Worm (Caenorhabditis elegans): ENCODE measurements around the gene Y102A11A.3.
"Not testable (repeated sequence)": the region's sequence is repeated elsewhere in the genome, so short reads cannot be mapped to it uniquely, and the experiment has no call there.

DNA sequence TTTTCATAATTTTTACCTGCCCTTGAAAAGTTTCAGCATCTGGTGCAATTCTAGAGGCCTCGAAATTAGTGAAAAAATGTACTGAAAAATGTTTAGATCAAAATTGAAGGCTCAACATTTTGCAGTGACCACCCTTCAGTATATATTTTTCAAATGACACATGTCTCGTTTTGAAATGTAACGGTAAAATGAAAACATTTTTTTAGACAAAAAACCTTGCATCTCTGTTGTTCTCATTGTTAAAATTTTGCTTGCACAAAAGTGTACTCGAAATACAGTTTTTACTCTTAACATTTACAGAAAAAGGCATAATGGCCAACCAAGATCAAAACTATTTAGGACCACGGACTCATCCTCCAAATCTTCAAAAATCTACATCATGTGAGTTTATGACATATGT, 7.4 kb downstream of the Y102A11A.3 start, which contains the start of gene Y102A11A.2:
- not testable (repeated sequence) for TF ChIP-seq mab-5 (tag; optimal IDR thresholded peaks at IDR 0.05); cnd-1 (tag; optimal IDR thresholded peaks at IDR 0.05); elt-3 (tag; optimal IDR thresholded peaks at IDR 0.05); unc-62 (GFP tag; optimal IDR thresholded peaks at IDR 0.05); nhr-28 (tag; optimal IDR thresholded peaks at IDR 0.05); sptf-1 (tag; optimal IDR thresholded peaks at IDR 0.05); ham-2 (GFP tag; optimal IDR thresholded peaks at IDR 0.05); nhr-76 (tag; optimal IDR thresholded peaks at IDR 0.05); ces-1 (GFP tag; optimal IDR thresholded peaks at IDR 0.05)
